Fruit fly (Drosophila melanogaster): ENCODE measurements around the gene CG46448.
A peak's percentile ranks its signal among the peaks of the same experiment; 100 is the strongest.

Gene CG46448

dm6 chr2L:2375655-2376417 is 15.6 kb upstream of the CG46448 start, which contains the start of gene Atxn7 (continued):
- TF ChIP-seq Hr51 (GFP tag; optimal IDR thresholded peaks at IDR 0.05) (peak; percentile 45 to 67), CG12942 (GFP tag; optimal IDR thresholded peaks at IDR 0.05) (peak; percentile 17), CG2116 (GFP tag; optimal IDR thresholded peaks at IDR 0.05) (peak; percentile 93), CG9609 (GFP tag; optimal IDR thresholded peaks at IDR 0.05) (peak; percentile 42), kni (GFP tag; optimal IDR thresholded peaks at IDR 0.05) (peak; percentile 56), Xbp1 (GFP tag; optimal IDR thresholded peaks at IDR 0.05) (peak; percentile 45), CG10321 (GFP tag; IDR thresholded peaks at IDR 0.05) (peak; percentile 93), ems (GFP tag; optimal IDR thresholded peaks at IDR 0.05) (peak; percentile 46), CG31388 (GFP tag; optimal IDR thresholded peaks at IDR 0.05) (no peak), CG7357 (GFP tag; IDR thresholded peaks at IDR 0.05) (no peak), CG13894 (tag; optimal IDR thresholded peaks at IDR 0.05) (peak; percentile 36), bsh (GFP tag; optimal IDR thresholded peaks at IDR 0.05) (peak; percentile 1 to 74), CG8924 (tag; optimal IDR thresholded peaks at IDR 0.05) (peak; percentile 51), CG18262 (tag; optimal IDR thresholded peaks at IDR 0.05) (peak; percentile 58), Lhr (GFP tag; optimal IDR thresholded peaks at IDR 0.05) (peak; percentile 69), Aef1 (GFP tag; IDR thresholded peaks at IDR 0.05) (peak; percentile 80), Optix (GFP tag; IDR thresholded peaks at IDR 0.05) (peak; percentile 60; the same call in 2 of the 3 replicates), dati (GFP tag; IDR thresholded peaks at IDR 0.05) (no peak), nerfin-1 (tag; optimal IDR thresholded peaks at IDR 0.05) (peak; percentile 58), CG4854 (GFP tag; optimal IDR thresholded peaks at IDR 0.05) (peak; percentile 73), ac (GFP tag; optimal IDR thresholded peaks at IDR 0.05) (peak; percentile 72), vvl (GFP tag; IDR thresholded peaks at IDR 0.05) (peak; percentile 91), jumu (GFP tag; optimal IDR thresholded peaks at IDR 0.05) (no peak), Atf6 (GFP tag; IDR thresholded peaks at IDR 0.05) (peak; percentile 39), oc (tag; optimal IDR thresholded peaks at IDR 0.05) (peak; percentile 88), CG7372 (GFP tag; IDR thresholded peaks at IDR 0.05) (no peak), cato (GFP tag; optimal IDR thresholded peaks at IDR 0.05; ENCODE audit: borderline replicate concordance) (no peak), CG11695 (GFP tag; IDR thresholded peaks at IDR 0.05) (0 out of 3 replicates have a peak, but pooled peaks have one; percentile 52), Blimp-1 (GFP tag; optimal IDR thresholded peaks at IDR 0.05) (peak; percentile 41), CG8944 (GFP tag; optimal IDR thresholded peaks at IDR 0.05) (peak; percentile 29), schlank (tag; optimal IDR thresholded peaks at IDR 0.05) (peak; percentile 65), lab (GFP tag; optimal IDR thresholded peaks at IDR 0.05) (peak; percentile 81), fru (optimal IDR thresholded peaks at IDR 0.05) (no peak), peb (GFP tag; IDR thresholded peaks at IDR 0.05) (0 out of 2 replicates have a peak, but pooled peaks have one; percentile 8), CG16779 (GFP tag; IDR thresholded peaks at IDR 0.05) (no peak), TFAM (GFP tag; optimal IDR thresholded peaks at IDR 0.05) (no peak), Sox102F (GFP tag; optimal IDR thresholded peaks at IDR 0.05) (peak; percentile 40), CG6654 (GFP tag; optimal IDR thresholded peaks at IDR 0.05) (peak; percentile 23), danr (GFP tag; IDR thresholded peaks at IDR 0.05) (no peak), twi (tag; optimal IDR thresholded peaks at IDR 0.05) (peak; percentile 34), scrt (GFP tag; optimal IDR thresholded peaks at IDR 0.05) (peak; percentile 89), CG13424 (tag; optimal IDR thresholded peaks at IDR 0.05) (peak; percentile 44), Ada2b (GFP tag; IDR thresholded peaks at IDR 0.05) (peak; percentile 42; the same call in 1 of the 2 replicates), Med (GFP tag) (peak; percentile 97), CG15601 (tag; optimal IDR thresholded peaks at IDR 0.05) (peak; percentile 76), CG13296 (GFP tag; optimal IDR thresholded peaks at IDR 0.05) (peak; percentile 79), pros (GFP tag; optimal IDR thresholded peaks at IDR 0.05) (no peak), gro (GFP tag; optimal IDR thresholded peaks at IDR 0.05) (peak; percentile 78), Fer3 (tag; optimal IDR thresholded peaks at IDR 0.05) (peak; percentile 63)

Measured in whole organism, embryonic.